Worm (Caenorhabditis elegans) whole organism, L4 larva: ENCODE results near the gene idh-1.

Source experiments
- F44E2.7 ChIP-seq: fragments of 200-800 bp; sonication (Bioruptor generic); IDR thresholded peaks from 2 replicates; pipeline ENCODE4 v2.1.2; 2022; ENCODE audit warnings: missing genetic modification characterization, missing compliant biosample characterization
- Y75B8A.6 ChIP-seq: fragments of 200-800 bp; sonication (Bioruptor generic); IDR thresholded peaks from 2 replicates; pipeline ENCODE4 v1.3.6; 2022; ENCODE audit warnings: missing genetic modification reagents, missing genetic modification characterization, missing compliant biosample characterization
- ZK337.2 ChIP-seq: fragments of 200-800 bp; sonication (Bioruptor generic); IDR thresholded peaks from 2 replicates; pipeline ENCODE4 v1.3.6; 2022; ENCODE audit warnings: missing genetic modification reagents, missing genetic modification characterization, missing compliant biosample characterization
- aha-1 ChIP-seq: fragments of 150-350 bp; peaks from one replicate; lab custom pipeline; 2014; ENCODE audit warnings: missing biosample characterization, missing genetic modification characterization
- attf-4 ChIP-seq: sonication (generic microtip); optimal IDR thresholded peaks from 3 replicates; lab custom pipeline; 2017; ENCODE audit warnings: missing biosample characterization, missing genetic modification characterization
- ceh-44 ChIP-seq: fragments of 200-800 bp; sonication (Bioruptor generic); IDR thresholded peaks from 2 replicates; pipeline ENCODE4 v1.3.6; 2022; ENCODE audit warnings: missing genetic modification reagents, missing genetic modification characterization, missing compliant biosample characterization
- ceh-82 ChIP-seq: sonication (generic microtip); optimal IDR thresholded peaks from 2 replicates; lab custom pipeline; 2017; ENCODE audit warnings: missing biosample characterization, missing genetic modification characterization
- cey-2 ChIP-seq: sonication (generic microtip); optimal IDR thresholded peaks from 3 replicates; lab custom pipeline; 2017; ENCODE audit warnings: missing genetic modification characterization, mild to moderate bottlenecking, missing compliant biosample characterization, antibody characterized with exemption, borderline replicate concordance; ENCODE audit not compliant: insufficient read depth
- daf-16 ChIP-seq, 3 experiments: sonication (generic microtip); optimal IDR thresholded peaks; 2 replicates each; lab custom pipeline; 2016 to 2017; ENCODE audit warnings: missing genetic modification characterization in 3 of 3, missing genetic modification reagents in 3 of 3, mild to moderate bottlenecking in 2 of 3, missing compliant biosample characterization in 2 of 3, missing biosample characterization in 1 of 3, moderate library complexity in 1 of 3
- dmd-6 ChIP-seq: fragments of 200-800 bp; sonication (Bioruptor generic); IDR thresholded peaks from 2 replicates; pipeline ENCODE4 v1.3.6; 2022; ENCODE audit warnings: missing genetic modification reagents, missing genetic modification characterization, missing compliant biosample characterization
- dmd-9 ChIP-seq: fragments of 200-800 bp; sonication (Bioruptor generic); IDR thresholded peaks from 2 replicates; pipeline ENCODE4 v1.3.6; 2022; ENCODE audit warnings: missing genetic modification reagents, missing genetic modification characterization, missing compliant biosample characterization
- dve-1 ChIP-seq: sonication (generic microtip); optimal IDR thresholded peaks from 2 replicates; lab custom pipeline; 2017; ENCODE audit warnings: antibody characterized with exemption, mild to moderate bottlenecking, missing genetic modification characterization, missing compliant biosample characterization; ENCODE audit not compliant: insufficient read depth
- egl-43 ChIP-seq: fragments of 200-800 bp; sonication (Bioruptor generic); IDR thresholded peaks from 2 replicates; pipeline ENCODE4 v1.3.6; 2022; ENCODE audit warnings: missing genetic modification reagents, missing genetic modification characterization, missing compliant biosample characterization
- lim-7 ChIP-seq: fragments of 200-800 bp; sonication (Bioruptor generic); IDR thresholded peaks from 2 replicates; pipeline ENCODE4 v1.3.6; 2022; ENCODE audit warnings: missing genetic modification characterization, missing compliant biosample characterization
- lin-13 ChIP-seq: fragments of 150-350 bp; optimal IDR thresholded peaks from 2 replicates; lab custom pipeline; 2014; ENCODE audit warnings: missing biosample characterization, missing genetic modification reagents, missing genetic modification characterization
- lin-29 ChIP-seq: fragments of 200-800 bp; sonication (Bioruptor generic); IDR thresholded peaks from 2 replicates; pipeline ENCODE4 v1.3.6; 2022; ENCODE audit warnings: missing genetic modification reagents, missing genetic modification characterization, missing compliant biosample characterization
- lin-38 ChIP-seq: fragments of 200-800 bp; sonication (Bioruptor generic); IDR thresholded peaks from 2 replicates; pipeline ENCODE4 v1.3.6; 2022; ENCODE audit warnings: missing genetic modification reagents, missing genetic modification characterization, missing compliant biosample characterization
- lin-39 ChIP-seq: fragments of 150-350 bp; optimal IDR thresholded peaks from 2 replicates; lab custom pipeline; 2014; ENCODE audit warnings: missing biosample characterization, missing genetic modification reagents, missing genetic modification characterization
- madf-5 ChIP-seq, 2 experiments: fragments of 200-800 bp; sonication (Bioruptor generic); IDR thresholded peaks; 2 replicates each; pipeline ENCODE4 v1.3.6; 2022; ENCODE audit warnings: missing compliant biosample characterization in 2 of 2, missing genetic modification characterization in 2 of 2
- mdt-29 ChIP-seq: fragments of 200-800 bp; sonication (Bioruptor generic); IDR thresholded peaks from 2 replicates; pipeline ENCODE4 v1.3.6; 2022; ENCODE audit warnings: missing genetic modification reagents, missing genetic modification characterization, missing compliant biosample characterization
- nhr-10 ChIP-seq: fragments of 150-350 bp; optimal IDR thresholded peaks from 2 replicates; lab custom pipeline; 2014; ENCODE audit warnings: missing biosample characterization, missing genetic modification characterization
- nhr-28 ChIP-seq: fragments of 150-350 bp; optimal IDR thresholded peaks from 2 replicates; lab custom pipeline; 2014; ENCODE audit warnings: missing biosample characterization, missing genetic modification characterization
- nhr-42 ChIP-seq: fragments of 200-800 bp; sonication (Bioruptor generic); IDR thresholded peaks from 2 replicates; pipeline ENCODE4 v1.3.6; 2022; ENCODE audit warnings: missing genetic modification characterization, missing compliant biosample characterization
- nhr-76 ChIP-seq: fragments of 150-350 bp; optimal IDR thresholded peaks from 2 replicates; lab custom pipeline; 2014; ENCODE audit warnings: missing biosample characterization, missing genetic modification characterization
- nhr-77 ChIP-seq: fragments of 150-350 bp; optimal IDR thresholded peaks from 2 replicates; lab custom pipeline; 2014; ENCODE audit warnings: missing biosample characterization, missing genetic modification characterization
- php-3 ChIP-seq: fragments of 200-800 bp; sonication (Bioruptor generic); IDR thresholded peaks from 2 replicates; pipeline ENCODE4 v1.3.6; 2022; ENCODE audit warnings: missing genetic modification reagents, missing genetic modification characterization, missing compliant biosample characterization
- pqm-1 ChIP-seq: sonication (generic microtip); optimal IDR thresholded peaks from 2 replicates; lab custom pipeline; 2017; ENCODE audit warnings: missing biosample characterization, missing genetic modification characterization
- rbr-2 ChIP-seq: sonication (generic microtip); optimal IDR thresholded peaks from 2 replicates; lab custom pipeline; 2016; ENCODE audit warnings: missing genotype, missing genetic modification characterization, missing compliant biosample characterization
- saeg-2 ChIP-seq: fragments of 200-800 bp; sonication (Bioruptor generic); IDR thresholded peaks from 2 replicates; pipeline ENCODE4 v1.3.6; 2022; ENCODE audit warnings: missing genetic modification reagents, missing genetic modification characterization, missing compliant biosample characterization
- sdz-12 ChIP-seq: fragments of 200-800 bp; sonication (Bioruptor generic); optimal IDR thresholded peaks from 2 replicates; lab custom pipeline; 2018; ENCODE audit warnings: mild to moderate bottlenecking, missing genetic modification characterization, missing compliant biosample characterization
- set-16 ChIP-seq: fragments of 200-800 bp; sonication (Bioruptor generic); IDR thresholded peaks from 2 replicates; pipeline ENCODE4 v1.3.6; 2022; ENCODE audit warnings: missing genetic modification reagents, missing genetic modification characterization, missing compliant biosample characterization
- snpc-4 ChIP-seq: fragments of 150-350 bp; optimal IDR thresholded peaks from 2 replicates; lab custom pipeline; 2014; ENCODE audit warnings: missing biosample characterization, missing genetic modification characterization
- spr-3 ChIP-seq: fragments of 200-800 bp; sonication (Bioruptor generic); optimal IDR thresholded peaks from 2 replicates; lab custom pipeline; 2018; ENCODE audit warnings: mild to moderate bottlenecking, missing genetic modification characterization, missing compliant biosample characterization
- tra-1 ChIP-seq: fragments of 200-800 bp; sonication (Bioruptor generic); IDR thresholded peaks from 2 replicates; pipeline ENCODE4 v1.3.6; 2022; ENCODE audit warnings: missing genetic modification reagents, missing genetic modification characterization, missing compliant biosample characterization
- unc-130 ChIP-seq: sonication (generic microtip); optimal IDR thresholded peaks from 2 replicates; lab custom pipeline; 2016; ENCODE audit warnings: missing genetic modification reagents, missing genetic modification characterization, missing compliant biosample characterization
- unc-39 ChIP-seq: sonication (generic microtip); optimal IDR thresholded peaks from 2 replicates; lab custom pipeline; 2017; ENCODE audit warnings: missing biosample characterization, missing genetic modification characterization
- zip-11 ChIP-seq: fragments of 200-800 bp; sonication (Bioruptor generic); IDR thresholded peaks from 2 replicates; pipeline ENCODE4 v1.3.6; 2022; ENCODE audit warnings: missing genetic modification characterization, missing compliant biosample characterization
- ztf-11 ChIP-seq: fragments of 150-350 bp; optimal IDR thresholded peaks from 2 replicates; lab custom pipeline; 2014; ENCODE audit warnings: missing biosample characterization, missing genetic modification characterization

The idh-1 gene

ce11 chrIV:9442106-9442532 lies 1.2 kb upstream of the idh-1 start (continued):
- TF ChIP-seq php-3 (GFP tag; lab: Robert Waterston, UW), result peak; percentile 85
- no peak for TF ChIP-seq Y75B8A.6 (GFP tag; lab: Robert Waterston, UW)
- TF ChIP-seq aha-1 (tag; lab: Kevin White, UChicago), result peak; percentile 90
- no peak for TF ChIP-seq unc-39 (tag; lab: Kevin White, UChicago)
- TF ChIP-seq nhr-28 (tag; lab: Kevin White, UChicago), result peak; percentile 99
- no peak for TF ChIP-seq lin-13 (GFP tag; lab: Kevin White, UChicago)
- TF ChIP-seq dmd-9, result no peak
- TF ChIP-seq nhr-10 (tag; lab: Kevin White, UChicago), result peak; percentile 49
- no peak for TF ChIP-seq ZK337.2 (GFP tag; lab: Robert Waterston, UW)
- no peak for TF ChIP-seq set-16 (GFP tag; lab: Robert Waterston, UW)
- no peak for TF ChIP-seq lin-29
- no peak for TF ChIP-seq snpc-4 (tag; lab: Kevin White, UChicago)
- TF ChIP-seq unc-130 (GFP tag; lab: Kevin White, UChicago), result no peak
- TF ChIP-seq F44E2.7 (GFP tag; lab: Robert Waterston, UW), result no peak
- no peak for TF ChIP-seq attf-4 (tag; lab: Kevin White, UChicago)
- peak; percentile 69; the same call in 1 of the 2 replicates for TF ChIP-seq tra-1 (GFP tag; lab: Robert Waterston, UW)
- no peak for TF ChIP-seq zip-11
- no peak for TF ChIP-seq ceh-82
- peak; percentile 5 for TF ChIP-seq spr-3 (GFP tag; lab: Kevin White, UChicago)
- no peak for TF ChIP-seq lin-39 (tag; lab: Kevin White, UChicago)
- TF ChIP-seq daf-16 (GFP tag; optimal IDR thresholded peaks at IDR 0.05; lab: Kevin White, UChicago), result peak in 1 of 2 experiments; percentile 77
- TF ChIP-seq daf-16 (tag; optimal IDR thresholded peaks at IDR 0.05; lab: Kevin White, UChicago), result peak; percentile 100
- TF ChIP-seq, all 104 proteins: peak for 39

DNA sequence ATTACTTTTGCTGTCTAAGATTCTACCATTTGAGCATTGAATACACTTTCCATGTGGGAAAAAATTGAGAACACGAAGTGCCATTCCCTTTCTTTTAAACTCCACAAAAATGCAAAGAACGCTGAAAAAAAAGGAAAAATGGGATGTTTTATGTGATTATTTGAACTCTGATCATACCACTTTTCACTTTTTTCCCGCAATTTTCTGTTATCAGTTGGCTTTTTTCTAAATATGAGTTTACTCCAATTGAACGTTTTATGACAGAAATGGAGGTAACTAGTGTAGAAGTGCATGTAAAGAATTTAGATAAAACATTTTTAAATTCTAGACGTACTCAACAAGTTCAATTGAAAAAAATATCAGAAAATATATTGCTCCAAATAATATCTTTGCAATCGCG lies 484 bp upstream of the idh-1 start:
- TF ChIP-seq unc-130 (GFP tag; lab: Kevin White, UChicago), result no peak
- TF ChIP-seq nhr-42 (GFP tag; lab: Robert Waterston, UW), result no peak
- no peak for TF ChIP-seq madf-5 (GFP tag; IDR thresholded peaks at IDR 0.05; lab: Robert Waterston, UW)
- no peak for TF ChIP-seq ceh-44 (GFP tag; lab: Robert Waterston, UW)
- TF ChIP-seq rbr-2 (tag; lab: Kevin White, UChicago), result no peak
- no peak for TF ChIP-seq F44E2.7 (GFP tag; lab: Robert Waterston, UW)
- peak; percentile 51 for TF ChIP-seq nhr-28 (tag; lab: Kevin White, UChicago)
- TF ChIP-seq ztf-11, result no peak
- no peak for TF ChIP-seq nhr-76 (tag; lab: Kevin White, UChicago)
- no peak for TF ChIP-seq spr-3 (GFP tag; lab: Kevin White, UChicago)
- no peak for TF ChIP-seq lin-38 (GFP tag; lab: Robert Waterston, UW)
- peak; percentile 6 for TF ChIP-seq pqm-1
- TF ChIP-seq attf-4 (tag; lab: Kevin White, UChicago), result no peak
- TF ChIP-seq tra-1 (GFP tag; lab: Robert Waterston, UW), result no peak
- no peak for TF ChIP-seq sdz-12 (GFP tag; lab: Kevin White, UChicago)
- no peak for TF ChIP-seq mdt-29 (GFP tag; lab: Robert Waterston, UW)
- TF ChIP-seq dmd-6 (GFP tag; lab: Robert Waterston, UW), result peak; percentile 31
- no peak for TF ChIP-seq cey-2 (tag; lab: Kevin White, UChicago)
- no peak for TF ChIP-seq egl-43 (GFP tag; lab: Robert Waterston, UW)
- peak; percentile 47 for TF ChIP-seq dve-1
- TF ChIP-seq dmd-9, result no peak
- no peak for TF ChIP-seq saeg-2
- no peak for TF ChIP-seq snpc-4 (tag; lab: Kevin White, UChicago)
- no peak for TF ChIP-seq aha-1 (tag; lab: Kevin White, UChicago)
- peak; percentile 37 for TF ChIP-seq nhr-77 (tag; lab: Kevin White, UChicago)
- no peak for TF ChIP-seq daf-16 (GFP tag; optimal IDR thresholded peaks at IDR 0.05; lab: Kevin White, UChicago)
- TF ChIP-seq daf-16 (tag; optimal IDR thresholded peaks at IDR 0.05; lab: Kevin White, UChicago), result peak; percentile 69
- no peak for TF ChIP-seq lim-7 (GFP tag; lab: Robert Waterston, UW)
